Worm (Caenorhabditis elegans): Measurements from ENCODE around the gene T05A8.8.
A peak's percentile ranks its signal among the peaks of the same experiment; 100 is the strongest.

Gene T05A8.8

ce11 chrII:2752536-2752935 lies 16.1 kb downstream of the T05A8.8 start, which contains the start of gene F29A7.6:
TSS of gene F29A7.6 (minus strand) at chrII:2752611.
- peak; percentile 65 for TF ChIP-seq flt-1 (GFP tag; IDR thresholded peaks at IDR 0.05)
- no peak for TF ChIP-seq tab-1 (GFP tag; IDR thresholded peaks at IDR 0.05)
- TF ChIP-seq ztf-23 (GFP tag; IDR thresholded peaks at IDR 0.05): peak; percentile 72; the same call in 1 of the 2 replicates
- TF ChIP-seq T22C8.4 (GFP tag; IDR thresholded peaks at IDR 0.05): no peak
- TF ChIP-seq med-1 (GFP tag; optimal IDR thresholded peaks at IDR 0.05; ENCODE audit: insufficient read depth): no peak
- no peak for TF ChIP-seq klf-2 (GFP tag; conservative IDR thresholded peaks at IDR 0.05)
- peak; percentile 20 for TF ChIP-seq cog-1 (tag; optimal IDR thresholded peaks at IDR 0.05)

DNA sequence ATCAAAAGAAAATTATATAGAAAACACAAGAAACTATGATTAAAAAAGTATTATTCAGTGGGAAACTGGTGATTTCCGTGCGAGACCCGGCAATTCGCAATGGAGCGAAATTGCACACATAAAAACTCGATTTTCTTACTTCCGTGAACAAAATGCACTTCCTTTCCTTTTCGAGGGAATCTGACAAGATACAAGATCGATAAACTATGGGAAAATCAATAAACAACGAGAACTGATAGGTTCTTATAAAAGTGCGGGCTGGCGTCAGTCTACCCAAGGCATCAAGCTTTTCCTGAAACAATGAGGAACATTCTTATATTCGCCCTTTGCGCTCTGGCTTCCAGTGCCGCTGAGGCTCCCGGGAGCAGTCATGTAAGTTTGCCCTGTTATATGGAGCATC lies 16.5 kb downstream of the T05A8.8 start, which contains the start of gene F29A7.3:
TSS of gene F29A7.3 (plus strand) at position 301 of the 400 bp plus-strand sequence.
- TF ChIP-seq klf-2 (GFP tag; conservative IDR thresholded peaks at IDR 0.05): no peak
- TF ChIP-seq tab-1 (GFP tag; IDR thresholded peaks at IDR 0.05): no peak
- TF ChIP-seq ztf-23 (GFP tag; IDR thresholded peaks at IDR 0.05): no peak
- no peak for TF ChIP-seq ztf-29 (GFP tag; IDR thresholded peaks at IDR 0.05)
- TF ChIP-seq med-1 (GFP tag; optimal IDR thresholded peaks at IDR 0.05; ENCODE audit: insufficient read depth): no peak
- TF ChIP-seq T22C8.4 (GFP tag; IDR thresholded peaks at IDR 0.05): no peak
- TF ChIP-seq cog-1 (tag; optimal IDR thresholded peaks at IDR 0.05): no peak
- TF ChIP-seq ref-1 (GFP tag; conservative IDR thresholded peaks at IDR 0.05): no peak
- TF ChIP-seq flt-1 (GFP tag; IDR thresholded peaks at IDR 0.05): no peak

- TF ChIP-seq T22C8.4 (GFP tag; IDR thresholded peaks at IDR 0.05) (no peak), ztf-23 (GFP tag; IDR thresholded peaks at IDR 0.05) (no peak), flt-1 (GFP tag; IDR thresholded peaks at IDR 0.05) (no peak), klf-2 (GFP tag; conservative IDR thresholded peaks at IDR 0.05) (no peak), med-1 (GFP tag; optimal IDR thresholded peaks at IDR 0.05; ENCODE audit: insufficient read depth) (no peak), cog-1 (tag; optimal IDR thresholded peaks at IDR 0.05) (no peak), tab-1 (GFP tag; IDR thresholded peaks at IDR 0.05) (no peak), ztf-29 (GFP tag; IDR thresholded peaks at IDR 0.05) (no peak), ref-1 (GFP tag; conservative IDR thresholded peaks at IDR 0.05) (no peak)
Measured at ce11 chrII:2754595-2754994, 18.1 kb downstream of the T05A8.8 start.

DNA sequence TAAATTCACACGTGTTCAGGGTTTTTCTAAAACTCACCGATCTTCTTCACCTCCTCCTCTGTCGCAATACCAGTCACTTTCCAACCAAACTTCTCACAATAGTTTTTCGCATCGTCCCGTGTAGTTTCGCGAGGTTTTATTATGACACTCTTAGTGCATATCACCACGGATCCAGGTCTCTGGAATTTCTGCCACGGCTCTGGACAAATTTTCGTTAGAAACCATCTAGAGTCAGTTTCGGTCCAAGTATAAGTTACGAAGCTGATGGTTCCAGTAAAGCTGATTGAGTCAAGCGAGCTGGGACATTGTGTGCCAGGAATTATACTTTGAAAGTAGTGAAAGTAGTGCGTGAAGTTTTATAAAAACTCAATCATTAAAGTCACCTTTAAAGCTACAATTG lies 19.9 kb downstream of the T05A8.8 start:
- TF ChIP-seq T22C8.4 (GFP tag; IDR thresholded peaks at IDR 0.05) (no peak), ztf-23 (GFP tag; IDR thresholded peaks at IDR 0.05) (no peak), ztf-29 (GFP tag; IDR thresholded peaks at IDR 0.05) (no peak), med-1 (GFP tag; optimal IDR thresholded peaks at IDR 0.05; ENCODE audit: insufficient read depth) (no peak), flt-1 (GFP tag; IDR thresholded peaks at IDR 0.05) (no peak), klf-2 (GFP tag; conservative IDR thresholded peaks at IDR 0.05) (no peak), tab-1 (GFP tag; IDR thresholded peaks at IDR 0.05) (no peak), ref-1 (GFP tag; conservative IDR thresholded peaks at IDR 0.05) (no peak), cog-1 (tag; optimal IDR thresholded peaks at IDR 0.05) (no peak)

ce11 chrII:2757954-2758353 lies 21.5 kb downstream of the T05A8.8 start, which contains the start of gene F29A7.8:
TSS of gene F29A7.8 (minus strand) at chrII:2758054.
- TF ChIP-seq T22C8.4 (GFP tag; IDR thresholded peaks at IDR 0.05) (no peak), ztf-29 (GFP tag; IDR thresholded peaks at IDR 0.05) (no peak), flt-1 (GFP tag; IDR thresholded peaks at IDR 0.05) (no peak), med-1 (GFP tag; optimal IDR thresholded peaks at IDR 0.05; ENCODE audit: insufficient read depth) (no peak), ztf-23 (GFP tag; IDR thresholded peaks at IDR 0.05) (no peak), klf-2 (GFP tag; conservative IDR thresholded peaks at IDR 0.05) (no peak), tab-1 (GFP tag; IDR thresholded peaks at IDR 0.05) (no peak), cog-1 (tag; optimal IDR thresholded peaks at IDR 0.05) (no peak), ref-1 (GFP tag; conservative IDR thresholded peaks at IDR 0.05) (no peak)

DNA sequence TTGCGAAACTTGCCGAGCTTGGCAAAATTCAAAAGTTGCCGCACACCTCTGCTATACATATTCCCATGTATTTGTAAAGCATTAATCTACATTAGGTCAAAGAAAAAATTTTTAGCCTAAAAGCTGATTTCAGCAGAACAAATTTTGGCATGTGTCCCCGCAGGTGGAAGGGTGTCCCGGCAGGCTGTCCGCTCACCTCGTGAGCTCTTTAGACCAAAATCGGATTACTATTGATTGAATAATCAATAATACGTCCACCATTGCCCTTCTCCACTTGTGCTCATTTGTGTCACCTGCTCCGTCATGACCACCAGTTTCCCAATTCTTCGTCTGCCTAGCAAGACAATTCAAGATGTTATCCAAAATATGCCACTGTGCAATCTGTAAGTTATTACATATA lies 22.0 kb downstream of the T05A8.8 start, which contains the start of gene fbxb-107:
TSS of gene fbxb-107 (plus strand) at position 297 of the 400 bp plus-strand sequence.
- no peak for TF ChIP-seq tab-1 (GFP tag; IDR thresholded peaks at IDR 0.05)
- peak; percentile 18; the same call in 1 of the 2 replicates for TF ChIP-seq T22C8.4 (GFP tag; IDR thresholded peaks at IDR 0.05)

- no peak for TF ChIP-seq ztf-23 (GFP tag; IDR thresholded peaks at IDR 0.05)
- TF ChIP-seq med-1 (GFP tag; optimal IDR thresholded peaks at IDR 0.05; ENCODE audit: insufficient read depth): no peak
- TF ChIP-seq tab-1 (GFP tag; IDR thresholded peaks at IDR 0.05): no peak
- no peak for TF ChIP-seq cog-1 (tag; optimal IDR thresholded peaks at IDR 0.05)
- TF ChIP-seq ztf-29 (GFP tag; IDR thresholded peaks at IDR 0.05): no peak
- no peak for TF ChIP-seq flt-1 (GFP tag; IDR thresholded peaks at IDR 0.05)
Measured at ce11 chrII:2762108-2762507, 25.6 kb downstream of the T05A8.8 start, which contains the start of gene fbxb-106. TSS of gene fbxb-106 (plus strand) at chrII:2762408.

DNA sequence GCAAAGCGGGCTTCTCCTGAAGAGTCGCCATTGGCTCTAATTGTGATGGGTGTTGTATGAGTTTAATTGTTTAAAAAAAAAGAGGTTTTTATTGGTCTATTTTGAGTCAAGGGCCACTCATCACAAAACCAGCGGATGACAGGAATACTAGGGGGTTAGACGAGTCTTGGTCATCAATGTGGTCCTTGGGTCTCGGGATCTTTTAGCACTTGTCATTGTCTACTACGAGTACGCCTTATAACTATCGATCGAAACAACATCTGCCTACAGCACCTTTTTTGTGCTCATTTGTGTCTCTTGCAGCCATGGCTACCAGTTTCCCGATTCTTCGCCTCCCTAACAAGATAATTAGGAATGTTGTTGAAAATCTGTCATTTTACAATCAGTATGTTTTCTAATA lies 28.2 kb downstream of the T05A8.8 start, which contains the start of gene fbxb-108:
TSS of gene fbxb-108 (plus strand) at position 301 of the 400 bp plus-strand sequence.
- TF ChIP-seq cog-1 (tag; optimal IDR thresholded peaks at IDR 0.05) (no peak), T22C8.4 (GFP tag; IDR thresholded peaks at IDR 0.05) (no peak), tab-1 (GFP tag; IDR thresholded peaks at IDR 0.05) (no peak), flt-1 (GFP tag; IDR thresholded peaks at IDR 0.05) (no peak), med-1 (GFP tag; optimal IDR thresholded peaks at IDR 0.05; ENCODE audit: insufficient read depth) (no peak)

ce11 chrII:2766331-2766730 lies 29.9 kb downstream of the T05A8.8 start, which contains the start of gene F08D12.15:
TSS of gene F08D12.15 (plus strand) at chrII:2766631.
- no peak for TF ChIP-seq ztf-29 (GFP tag; IDR thresholded peaks at IDR 0.05)
- TF ChIP-seq klf-2 (GFP tag; conservative IDR thresholded peaks at IDR 0.05): 0 out of 2 replicates have a peak, but pooled peaks have one; percentile 5

ce11 chrII:2769021-2769420 lies 32.5 kb downstream of the T05A8.8 start, which contains the start of gene F08D12.7:
TSS of gene F08D12.7 (minus strand) at chrII:2769121.
- no peak for TF ChIP-seq ref-1 (GFP tag; conservative IDR thresholded peaks at IDR 0.05)
- no peak for TF ChIP-seq klf-2 (GFP tag; conservative IDR thresholded peaks at IDR 0.05)
- TF ChIP-seq T22C8.4 (GFP tag; IDR thresholded peaks at IDR 0.05): no peak
- no peak for TF ChIP-seq ztf-23 (GFP tag; IDR thresholded peaks at IDR 0.05)
- TF ChIP-seq med-1 (GFP tag; optimal IDR thresholded peaks at IDR 0.05; ENCODE audit: insufficient read depth): no peak
- no peak for TF ChIP-seq flt-1 (GFP tag; IDR thresholded peaks at IDR 0.05)
- TF ChIP-seq tab-1 (GFP tag; IDR thresholded peaks at IDR 0.05): no peak
- no peak for TF ChIP-seq cog-1 (tag; optimal IDR thresholded peaks at IDR 0.05)
- no peak for TF ChIP-seq ztf-29 (GFP tag; IDR thresholded peaks at IDR 0.05)
